Worm (Caenorhabditis elegans) whole organism, L2 larva: ENCODE data around the gene scc-1.

Experiments used
- C34F6.9 ChIP-seq: fragments of 150-350 bp; optimal IDR thresholded peaks from 2 replicates; lab custom pipeline; 2014; ENCODE audit warnings: missing biosample characterization, missing genetic modification characterization
- F13H6.1 ChIP-seq: sonication (generic microtip); optimal IDR thresholded peaks from 2 replicates; lab custom pipeline; 2016; ENCODE audit warnings: missing genetic modification characterization, missing compliant biosample characterization
- R02D3.7 ChIP-seq: fragments of 150-350 bp; optimal IDR thresholded peaks from 2 replicates; lab custom pipeline; 2014; ENCODE audit warnings: missing biosample characterization, missing genetic modification characterization
- Y55F3AM.14 ChIP-seq: fragments of 200-800 bp; sonication (Bioruptor generic); optimal IDR thresholded peaks from 2 replicates; lab custom pipeline; 2018; ENCODE audit warnings: mild to moderate bottlenecking, missing genetic modification characterization, missing compliant biosample characterization
- ZK546.5 ChIP-seq: sonication (generic microtip); optimal IDR thresholded peaks from 2 replicates; lab custom pipeline; 2017; ENCODE audit warnings: missing biosample characterization, missing genetic modification characterization
- ama-1 ChIP-seq: fragments of 150-350 bp; optimal IDR thresholded peaks from 2 replicates; lab custom pipeline; 2018; ENCODE audit warnings: inconsistent platforms
- blmp-1 ChIP-seq: sonication (generic microtip); optimal IDR thresholded peaks from 2 replicates; lab custom pipeline; 2017; ENCODE audit warnings: missing genetic modification characterization, mild to moderate bottlenecking, missing compliant biosample characterization, antibody characterized with exemption, moderate library complexity; ENCODE audit not compliant: insufficient read depth
- ceh-16 ChIP-seq: fragments of 150-350 bp; optimal IDR thresholded peaks from 2 replicates; lab custom pipeline; 2014; ENCODE audit warnings: missing biosample characterization, missing genetic modification characterization
- ceh-82 ChIP-seq: fragments of 150-350 bp; optimal IDR thresholded peaks from 2 replicates; lab custom pipeline; 2014; ENCODE audit warnings: missing biosample characterization, missing genetic modification characterization
- dmd-4 ChIP-seq: sonication (generic microtip); optimal IDR thresholded peaks from 2 replicates; lab custom pipeline; 2017; ENCODE audit warnings: missing biosample characterization, missing genetic modification characterization
- elt-3 ChIP-seq: sonication (generic microtip); optimal IDR thresholded peaks from 2 replicates; lab custom pipeline; 2017; ENCODE audit warnings: missing biosample characterization, missing genetic modification characterization
- fos-1 ChIP-seq: fragments of 150-350 bp; optimal IDR thresholded peaks from 2 replicates; lab custom pipeline; 2014; ENCODE audit warnings: missing biosample characterization, missing genetic modification characterization
- lin-11 ChIP-seq: fragments of 150-350 bp; sonication (generic microtip); optimal IDR thresholded peaks from 2 replicates; lab custom pipeline; 2014; ENCODE audit warnings: missing biosample characterization, missing genetic modification characterization, inconsistent platforms, mixed read lengths
- lin-13 ChIP-seq: fragments of 150-350 bp; optimal IDR thresholded peaks from 2 replicates; lab custom pipeline; 2014; ENCODE audit warnings: missing biosample characterization, missing genetic modification reagents, missing genetic modification characterization
- lsy-2 ChIP-seq, 2 experiments: fragments of 150-350 bp in 1 of 2; sonication (generic microtip) in 1 of 2; optimal IDR thresholded peaks; 2 replicates each; lab custom pipeline; 2014 to 2017; ENCODE audit warnings: missing biosample characterization in 2 of 2, missing genetic modification characterization in 2 of 2
- mab-5 ChIP-seq: fragments of 150-350 bp; optimal IDR thresholded peaks from 2 replicates; lab custom pipeline; 2014; ENCODE audit warnings: missing biosample characterization, missing genetic modification characterization
- mdl-1 ChIP-seq, 2 experiments: fragments of 150-350 bp in 1 of 2; sonication (generic microtip) in 1 of 2; optimal IDR thresholded peaks; 2 replicates each; lab custom pipeline; 2017; ENCODE audit warnings: missing biosample characterization in 2 of 2, missing genetic modification characterization in 2 of 2
- nhr-10 ChIP-seq: sonication (generic microtip); optimal IDR thresholded peaks from 2 replicates; lab custom pipeline; 2017; ENCODE audit warnings: missing biosample characterization, missing genetic modification characterization
- nhr-11 ChIP-seq: fragments of 150-350 bp; optimal IDR thresholded peaks from 2 replicates; lab custom pipeline; 2014; ENCODE audit warnings: missing biosample characterization, missing genetic modification characterization
- nhr-12 ChIP-seq: fragments of 150-350 bp; optimal IDR thresholded peaks from 2 replicates; lab custom pipeline; 2014; ENCODE audit warnings: missing biosample characterization, missing genetic modification characterization
- nhr-129 ChIP-seq: fragments of 150-350 bp; optimal IDR thresholded peaks from 2 replicates; lab custom pipeline; 2014; ENCODE audit warnings: missing biosample characterization, missing genetic modification characterization
- nhr-23 ChIP-seq: fragments of 150-350 bp; optimal IDR thresholded peaks from 2 replicates; lab custom pipeline; 2014; ENCODE audit warnings: missing biosample characterization, missing genetic modification reagents, missing genetic modification characterization
- nhr-237 ChIP-seq: fragments of 150-350 bp; optimal IDR thresholded peaks from 2 replicates; lab custom pipeline; 2014; ENCODE audit warnings: missing biosample characterization, missing genetic modification characterization
- nhr-6 ChIP-seq: fragments of 150-350 bp; optimal IDR thresholded peaks from 2 replicates; lab custom pipeline; 2014; ENCODE audit warnings: missing biosample characterization, missing genetic modification characterization
- peb-1 ChIP-seq: fragments of 150-350 bp; optimal IDR thresholded peaks from 2 replicates; lab custom pipeline; 2014; ENCODE audit warnings: missing biosample characterization, missing genetic modification characterization
- sem-4 ChIP-seq: fragments of 150-350 bp; optimal IDR thresholded peaks from 2 replicates; lab custom pipeline; 2014; ENCODE audit warnings: missing biosample characterization, missing genetic modification reagents, missing genetic modification characterization
- skn-1 ChIP-seq: sonication (generic microtip); optimal IDR thresholded peaks from 2 replicates; lab custom pipeline; 2017; ENCODE audit warnings: missing biosample characterization, missing genetic modification characterization
- sma-3 ChIP-seq: sonication (generic microtip); optimal IDR thresholded peaks from 2 replicates; lab custom pipeline; 2016; ENCODE audit warnings: missing genetic modification reagents, missing genetic modification characterization, missing compliant biosample characterization
- sma-9 ChIP-seq, 2 experiments: fragments of 150-350 bp in 1 of 2; sonication (generic microtip) in 1 of 2; optimal IDR thresholded peaks; 2 replicates each; lab custom pipeline; 2014 to 2016; ENCODE audit warnings: missing genetic modification characterization in 2 of 2, mild to moderate bottlenecking in 1 of 2, missing biosample characterization in 1 of 2, missing compliant biosample characterization in 1 of 2, missing genetic modification reagents in 1 of 2, moderate library complexity in 1 of 2
- snpc-4 ChIP-seq: fragments of 150-350 bp; optimal IDR thresholded peaks from 2 replicates; lab custom pipeline; 2014; ENCODE audit warnings: missing biosample characterization, missing genetic modification characterization
- unc-39 ChIP-seq: fragments of 150-350 bp; optimal IDR thresholded peaks from 2 replicates; lab custom pipeline; 2014; ENCODE audit warnings: missing biosample characterization, missing genetic modification characterization
- unc-55 ChIP-seq: fragments of 150-350 bp; sonication (generic microtip); optimal IDR thresholded peaks from 3 replicates; lab custom pipeline; 2014; ENCODE audit warnings: missing biosample characterization, missing genetic modification reagents, missing genetic modification characterization
- unc-62 ChIP-seq: fragments of 150-350 bp; optimal IDR thresholded peaks from 2 replicates; lab custom pipeline; 2014; ENCODE audit warnings: missing biosample characterization, missing genetic modification reagents, missing genetic modification characterization
- ztf-11 ChIP-seq: sonication (generic microtip); optimal IDR thresholded peaks from 2 replicates; lab custom pipeline; 2017; ENCODE audit warnings: missing biosample characterization, missing genetic modification characterization
- ztf-4 ChIP-seq: fragments of 150-350 bp; optimal IDR thresholded peaks from 2 replicates; lab custom pipeline; 2014; ENCODE audit warnings: missing biosample characterization, missing genetic modification characterization

scc-1 gene

ce11 chrII:4677916-4678315 is 20.6 kb upstream of the scc-1 start, which contains the start of gene T05A7.1:
TSS of gene T05A7.1 (plus strand) at chrII:4678216.
- no peak for TF ChIP-seq C34F6.9
- TF ChIP-seq skn-1 (tag; lab: Kevin White, UChicago) = no peak
- no peak for TF ChIP-seq ztf-11
- no peak for TF ChIP-seq F13H6.1 (tag; lab: Kevin White, UChicago)
- TF ChIP-seq ama-1 (lab: Kevin White, UChicago) = no peak
- TF ChIP-seq lin-11 (tag; lab: Kevin White, UChicago) = no peak
- TF ChIP-seq ceh-82 = no peak
- TF ChIP-seq R02D3.7 = no peak
- no peak for TF ChIP-seq Y55F3AM.14
- no peak for TF ChIP-seq nhr-12 (tag; lab: Kevin White, UChicago)
- TF ChIP-seq nhr-10 (tag; lab: Kevin White, UChicago) = no peak
- TF ChIP-seq ZK546.5 (tag; lab: Kevin White, UChicago) = no peak
- no peak for TF ChIP-seq sma-3 (GFP tag; lab: Kevin White, UChicago)
- TF ChIP-seq dmd-4 (tag; lab: Kevin White, UChicago) = no peak
- TF ChIP-seq nhr-23 (tag; lab: Kevin White, UChicago) = no peak
- no peak for TF ChIP-seq blmp-1
- TF ChIP-seq unc-39 = no peak
- TF ChIP-seq unc-62 (GFP tag; lab: Kevin White, UChicago) = no peak
- no peak for TF ChIP-seq peb-1 (tag; lab: Kevin White, UChicago)

DNA sequence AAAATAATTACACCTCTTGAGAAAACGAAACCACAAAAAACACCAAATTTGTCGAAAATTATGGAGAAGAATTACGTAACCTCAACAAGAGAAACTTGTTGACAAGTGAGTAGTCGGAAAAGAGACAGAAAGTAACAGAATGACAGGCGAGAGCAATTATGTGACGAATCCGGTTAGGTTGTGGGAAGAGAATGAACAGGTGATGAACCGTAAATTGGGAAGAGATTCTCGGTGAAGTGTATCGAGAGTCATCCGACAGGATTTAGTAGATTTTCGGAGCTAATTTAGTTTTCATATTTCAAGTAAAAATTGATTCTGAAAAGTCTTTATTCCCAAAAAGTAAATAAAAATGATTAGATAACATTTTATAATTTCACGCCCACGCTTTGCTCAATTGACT is 17.1 kb upstream of the scc-1 start, which contains the start of gene T05A7.7:
Gene T05A7.7 (minus strand): TSS at position 101 of the 400 bp plus-strand sequence.
- TF ChIP-seq mdl-1 (tag; optimal IDR thresholded peaks at IDR 0.05; lab: Kevin White, UChicago) = no peak
- TF ChIP-seq, all 48 proteins: peak for 0

DNA sequence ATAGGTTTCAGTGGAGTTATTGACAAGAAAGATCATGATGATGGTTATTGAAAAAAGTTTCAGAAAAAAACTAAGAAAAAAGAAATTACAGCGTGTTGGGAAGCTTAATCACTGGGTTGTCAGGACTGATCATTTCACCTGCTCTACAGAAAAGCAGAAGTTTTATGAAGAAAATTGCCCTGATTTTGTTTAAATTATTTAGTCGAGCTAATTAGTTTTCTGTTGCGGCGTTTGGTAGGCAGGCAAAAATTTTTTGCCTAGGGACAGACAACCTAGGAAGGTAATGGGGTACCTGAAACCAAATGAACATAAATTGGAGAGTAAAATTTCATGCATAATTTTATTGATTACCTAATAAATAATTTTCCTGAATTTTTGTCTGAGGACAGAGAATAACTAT is 14.8 kb upstream of the scc-1 start, which contains the start of gene sre-40:
Gene sre-40 (minus strand): TSS at position 101 of the 400 bp plus-strand sequence.
- TF ChIP-seq R02D3.7 (no peak), nhr-11 (no peak), sma-9 (GFP tag; optimal IDR thresholded peaks at IDR 0.05; lab: Kevin White, UChicago) (no peak), sma-9 (tag; optimal IDR thresholded peaks at IDR 0.05; lab: Kevin White, UChicago) (no peak), ztf-4 (tag; lab: Kevin White, UChicago) (no peak), nhr-129 (no peak), peb-1 (tag; lab: Kevin White, UChicago) (no peak), nhr-10 (tag; lab: Kevin White, UChicago) (no peak), nhr-6 (tag; lab: Kevin White, UChicago) (no peak)

- no peak for TF ChIP-seq unc-62 (GFP tag; lab: Kevin White, UChicago)
- no peak for TF ChIP-seq blmp-1
- no peak for TF ChIP-seq ZK546.5 (tag; lab: Kevin White, UChicago)
- TF ChIP-seq nhr-129 = no peak
- TF ChIP-seq Y55F3AM.14 = no peak
- TF ChIP-seq mab-5 = no peak
- no peak for TF ChIP-seq ceh-16 (tag; lab: Kevin White, UChicago)
- no peak for TF ChIP-seq ztf-4 (tag; lab: Kevin White, UChicago)
- no peak for TF ChIP-seq lin-11 (tag; lab: Kevin White, UChicago)
- no peak for TF ChIP-seq R02D3.7
- TF ChIP-seq mdl-1 (tag; optimal IDR thresholded peaks at IDR 0.05; lab: Kevin White, UChicago) = no peak
- no peak for TF ChIP-seq nhr-11
- TF ChIP-seq nhr-12 (tag; lab: Kevin White, UChicago) = no peak
- TF ChIP-seq ceh-82 = no peak
- TF ChIP-seq nhr-6 (tag; lab: Kevin White, UChicago) = no peak
These were observed 13.7 kb upstream of the scc-1 start for ce11 chrII:4684852-4685251.

DNA sequence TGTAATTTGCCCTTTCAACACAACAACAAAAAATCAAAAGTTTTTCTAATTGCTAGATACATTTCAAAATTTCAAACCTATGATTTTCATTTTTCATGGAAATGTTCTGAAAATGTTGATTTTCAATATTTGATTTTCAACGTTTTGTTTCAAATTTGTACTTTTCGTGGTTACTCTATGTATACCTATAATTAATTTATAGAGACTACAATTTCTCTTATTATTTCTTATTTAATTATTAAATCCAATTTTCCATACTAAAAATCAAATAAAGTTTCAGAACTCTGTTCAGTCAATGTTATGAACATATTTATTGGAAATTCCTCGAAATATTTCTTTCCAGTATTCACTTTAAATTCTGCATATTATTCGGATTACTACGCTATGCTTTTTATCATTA is 11.6 kb upstream of the scc-1 start, which contains the start of gene sre-39:
Gene sre-39 (plus strand): TSS at position 301 of the 400 bp plus-strand sequence.
- TF ChIP-seq unc-55 (GFP tag; lab: Kevin White, UChicago) (no peak), sma-9 (GFP tag; optimal IDR thresholded peaks at IDR 0.05; lab: Kevin White, UChicago) (no peak), sma-9 (tag; optimal IDR thresholded peaks at IDR 0.05; lab: Kevin White, UChicago) (no peak), nhr-129 (no peak), elt-3 (tag; lab: Kevin White, UChicago) (no peak), skn-1 (tag; lab: Kevin White, UChicago) (no peak), snpc-4 (tag; lab: Kevin White, UChicago) (no peak), nhr-237 (tag; lab: Kevin White, UChicago) (no peak), blmp-1 (no peak), sem-4 (tag; lab: Kevin White, UChicago) (no peak), ama-1 (lab: Kevin White, UChicago) (no peak), ceh-82 (no peak), lin-13 (GFP tag; lab: Kevin White, UChicago) (no peak), Y55F3AM.14 (no peak), unc-62 (GFP tag; lab: Kevin White, UChicago) (no peak), fos-1 (tag; lab: Kevin White, UChicago) (no peak), lsy-2 (tag; optimal IDR thresholded peaks at IDR 0.05; lab: Kevin White, UChicago) (no peak), nhr-12 (tag; lab: Kevin White, UChicago) (no peak)
- TF ChIP-seq, all 48 proteins: peak for 0
